Fruit fly (Drosophila melanogaster) whole organism, embryonic: ENCODE data around the gene CG32333.

Source experiments
- Adf1 ChIP-seq: fragments of 200-800 bp; sonication (Bioruptor generic); IDR thresholded peaks from 2 replicates; pipeline ENCODE4 v1.3.6; 2022; ENCODE audit warnings: missing biosample characterization, missing genetic modification characterization
- Aef1 ChIP-seq: fragments of 200-800 bp; sonication (Bioruptor generic); IDR thresholded peaks from 3 replicates; pipeline ENCODE4 v1.3.6; 2022; ENCODE audit warnings: missing biosample characterization, missing genetic modification characterization
- Bgb ChIP-seq: fragments of 200-800 bp; sonication (Bioruptor generic); IDR thresholded peaks from 2 replicates; pipeline ENCODE4 v1.3.6; 2022; ENCODE audit warnings: missing biosample characterization, missing genetic modification characterization; ENCODE audit not compliant: partially characterized antibody
- CG10979 ChIP-seq: fragments of 200-800 bp; sonication (Bioruptor generic); optimal IDR thresholded peaks from 2 replicates; lab custom pipeline; 2018; ENCODE audit warnings: missing biosample characterization, mild to moderate bottlenecking, missing genetic modification characterization, moderate library complexity
- CG14014 ChIP-seq: fragments of 200-800 bp; sonication (Bioruptor generic); IDR thresholded peaks from 2 replicates; pipeline ENCODE4 v1.3.6; 2022; ENCODE audit warnings: missing biosample characterization, missing genetic modification characterization
- CG14050 ChIP-seq: fragments of 200-800 bp; sonication (Bioruptor generic); IDR thresholded peaks from 3 replicates; pipeline ENCODE4 v1.3.6; 2022; ENCODE audit warnings: missing biosample characterization, missing genetic modification characterization
- CG1647 ChIP-seq: fragments of 200-800 bp; sonication (Bioruptor generic); optimal IDR thresholded peaks from 3 replicates; lab custom pipeline; 2016; ENCODE audit warnings: missing biosample characterization, missing genetic modification characterization
- CG17361 ChIP-seq: fragments of 200-800 bp; sonication (Bioruptor generic); IDR thresholded peaks from 3 replicates; pipeline ENCODE4 v1.3.6; 2022; ENCODE audit warnings: missing biosample characterization, missing genetic modification characterization
- CG17385 ChIP-seq: fragments of 200-800 bp; sonication (Bioruptor generic); optimal IDR thresholded peaks from 3 replicates; lab custom pipeline; 2018; ENCODE audit warnings: missing biosample characterization, mild to moderate bottlenecking, missing genetic modification characterization
- CG1832 ChIP-seq: fragments of 200-800 bp; sonication (Bioruptor generic); optimal IDR thresholded peaks from 2 replicates; lab custom pipeline; 2017; ENCODE audit warnings: missing biosample characterization, mild to moderate bottlenecking, missing genetic modification characterization, inconsistent platforms
- CG18599 ChIP-seq: fragments of 200-800 bp; sonication (Bioruptor generic); optimal IDR thresholded peaks from 3 replicates; lab custom pipeline; 2017; ENCODE audit warnings: missing biosample characterization, missing genetic modification characterization, mild to moderate bottlenecking, moderate library complexity, missing genetic modification reagents
- CG2712 ChIP-seq: fragments of 200-800 bp; optimal IDR thresholded peaks from 3 replicates; lab custom pipeline; 2019; ENCODE audit warnings: missing biosample characterization, mild to moderate bottlenecking, missing genetic modification characterization, moderate library complexity
- CG32772 ChIP-seq: fragments of 200-800 bp; sonication (Bioruptor generic); IDR thresholded peaks from 2 replicates; pipeline ENCODE4 v1.3.6; 2022; ENCODE audit warnings: missing biosample characterization, missing genetic modification characterization
- CG4404 ChIP-seq: fragments of 200-800 bp; sonication (Bioruptor generic); IDR thresholded peaks from 2 replicates; pipeline ENCODE4 v1.3.6; 2022; ENCODE audit warnings: missing biosample characterization, missing genetic modification characterization
- CG6254 ChIP-seq: fragments of 200-800 bp; sonication (Bioruptor generic); optimal IDR thresholded peaks from 3 replicates; lab custom pipeline; 2017; ENCODE audit warnings: mild to moderate bottlenecking, missing biosample characterization, missing genetic modification reagents, missing genetic modification characterization
- CG9817 ChIP-seq: fragments of 200-800 bp; sonication (Bioruptor generic); optimal IDR thresholded peaks from 2 replicates; lab custom pipeline; 2018; ENCODE audit warnings: missing biosample characterization, mild to moderate bottlenecking, missing genetic modification characterization, moderate library complexity
- Dip3 ChIP-seq: fragments of 200-800 bp; sonication (Bioruptor generic); optimal IDR thresholded peaks from 3 replicates; lab custom pipeline; 2016; ENCODE audit warnings: missing biosample characterization, missing genetic modification characterization
- Fer3 ChIP-seq: fragments of 200-800 bp; sonication (Bioruptor generic); optimal IDR thresholded peaks from 2 replicates; lab custom pipeline; 2018; ENCODE audit warnings: missing biosample characterization, mild to moderate bottlenecking, missing genetic modification characterization, moderate library complexity
- Hmr ChIP-seq: fragments of 200-800 bp; sonication (Bioruptor generic); optimal IDR thresholded peaks from 3 replicates; lab custom pipeline; 2017; ENCODE audit warnings: mild to moderate bottlenecking, missing biosample characterization, missing genetic modification reagents, missing genetic modification characterization
- Hr39 ChIP-seq: fragments of >200 bp; optimal IDR thresholded peaks from 2 replicates; lab custom pipeline; 2017
- Meics ChIP-seq: fragments of 200-800 bp; sonication (Bioruptor generic); optimal IDR thresholded peaks from 2 replicates; lab custom pipeline; 2017; ENCODE audit warnings: missing biosample characterization, mild to moderate bottlenecking, missing genetic modification characterization
- Myb ChIP-seq: fragments of 200-800 bp; sonication (Bioruptor generic); optimal IDR thresholded peaks from 2 replicates; lab custom pipeline; 2016; ENCODE audit warnings: missing biosample characterization, missing genetic modification characterization
- Nf-YB ChIP-seq: fragments of 200-800 bp; sonication (Bioruptor generic); optimal IDR thresholded peaks from 3 replicates; lab custom pipeline; 2019; ENCODE audit warnings: missing biosample characterization, mild to moderate bottlenecking, missing genetic modification characterization, moderate library complexity
- Ptx1 ChIP-seq: fragments of 200-800 bp; sonication (Bioruptor generic); IDR thresholded peaks from 2 replicates; pipeline ENCODE4 v1.3.6; 2022; ENCODE audit warnings: missing biosample characterization, missing genetic modification characterization
- Sin3A ChIP-seq: fragments of >200 bp; optimal IDR thresholded peaks from 2 replicates; lab custom pipeline; 2018
- Sox100B ChIP-seq: fragments of 200-800 bp; sonication (Bioruptor generic); optimal IDR thresholded peaks from 3 replicates; lab custom pipeline; 2018; ENCODE audit warnings: missing biosample characterization, mild to moderate bottlenecking, missing genetic modification characterization
- Spps ChIP-seq: fragments of 200-800 bp; sonication (Bioruptor generic); optimal IDR thresholded peaks from 2 replicates; lab custom pipeline; 2018; ENCODE audit warnings: missing biosample characterization, mild to moderate bottlenecking, missing genetic modification characterization
- ab ChIP-seq: fragments of 200-800 bp; sonication (Bioruptor generic); optimal IDR thresholded peaks from 2 replicates; lab custom pipeline; 2016; ENCODE audit warnings: missing biosample characterization, missing genetic modification characterization
- br ChIP-seq: fragments of >200 bp; optimal IDR thresholded peaks from 2 replicates; lab custom pipeline; 2017
- dysf ChIP-seq: fragments of 200-800 bp; sonication (Bioruptor generic); IDR thresholded peaks from 3 replicates; pipeline ENCODE4 v1.3.6; 2022; ENCODE audit warnings: missing biosample characterization, missing genetic modification characterization
- emc ChIP-seq: fragments of 200-800 bp; sonication (Bioruptor generic); optimal IDR thresholded peaks from 2 replicates; lab custom pipeline; 2016; ENCODE audit warnings: missing biosample characterization, missing genetic modification characterization
- fd96Cb ChIP-seq: fragments of 200-800 bp; sonication (Bioruptor generic); optimal IDR thresholded peaks from 2 replicates; lab custom pipeline; 2018; ENCODE audit warnings: missing biosample characterization, mild to moderate bottlenecking, missing genetic modification characterization, moderate library complexity
- gt ChIP-seq: fragments of 200-800 bp; sonication (Bioruptor generic); IDR thresholded peaks from 2 replicates; pipeline ENCODE4 v1.3.6; 2022; ENCODE audit warnings: missing biosample characterization, missing genetic modification characterization
- lab ChIP-seq: fragments of 200-800 bp; sonication (Bioruptor generic); optimal IDR thresholded peaks from 3 replicates; lab custom pipeline; 2017; ENCODE audit warnings: missing biosample characterization, missing genetic modification characterization, mild to moderate bottlenecking, moderate library complexity, missing genetic modification reagents
- phol ChIP-seq: fragments of 200-800 bp; sonication (Bioruptor generic); optimal IDR thresholded peaks from 3 replicates; lab custom pipeline; 2018; ENCODE audit warnings: missing biosample characterization, mild to moderate bottlenecking, missing genetic modification characterization, moderate library complexity
- pros ChIP-seq: fragments of 200-800 bp; sonication (Bioruptor generic); optimal IDR thresholded peaks from 3 replicates; lab custom pipeline; 2019; ENCODE audit warnings: missing biosample characterization, mild to moderate bottlenecking, missing genetic modification characterization, moderate library complexity
- schlank ChIP-seq: fragments of 200-800 bp; sonication (Bioruptor generic); optimal IDR thresholded peaks from 2 replicates; lab custom pipeline; 2018; ENCODE audit warnings: missing biosample characterization, mild to moderate bottlenecking, missing genetic modification characterization
- sim ChIP-seq: fragments of 200-800 bp; sonication (Bioruptor generic); IDR thresholded peaks from 2 replicates; pipeline ENCODE4 v1.3.6; 2022; ENCODE audit warnings: missing biosample characterization, missing genetic modification characterization
- slp2 ChIP-seq: fragments of 200-800 bp; sonication (Bioruptor generic); optimal IDR thresholded peaks from 2 replicates; lab custom pipeline; 2016; ENCODE audit warnings: missing biosample characterization, missing genetic modification characterization
- ssp ChIP-seq: fragments of 200-800 bp; sonication (Bioruptor generic); IDR thresholded peaks from 2 replicates; pipeline ENCODE4 v1.3.6; 2022; ENCODE audit warnings: missing biosample characterization, missing genetic modification characterization
- stwl ChIP-seq: fragments of 200-800 bp; sonication (Bioruptor generic); optimal IDR thresholded peaks from 3 replicates; lab custom pipeline; 2018; ENCODE audit warnings: missing biosample characterization, mild to moderate bottlenecking, missing genetic modification characterization, moderate library complexity
- trem ChIP-seq: fragments of 200-800 bp; optimal IDR thresholded peaks from 3 replicates; lab custom pipeline; 2019; ENCODE audit warnings: missing biosample characterization, mild to moderate bottlenecking, missing genetic modification characterization, moderate library complexity
- zf30C ChIP-seq: fragments of 200-800 bp; sonication (Bioruptor generic); optimal IDR thresholded peaks from 3 replicates; lab custom pipeline; 2018; ENCODE audit warnings: missing biosample characterization, mild to moderate bottlenecking, missing genetic modification characterization

Gene CG32333

dm6 chr3L:1313039-1313766, 37.4 kb downstream of the CG32333 start, which contains the start of the genes sturkopf and Herc4 (continued):
- TF ChIP-seq ssp (GFP tag; lab: Robert Waterston, UW), result 0 out of 2 replicates have a peak, but pooled peaks have one; percentile 16
- peak; percentile 42 for TF ChIP-seq CG14014 (GFP tag; lab: Robert Waterston, UW)
- TF ChIP-seq CG17361 (GFP tag; lab: Robert Waterston, UW), result peak; percentile 94
- TF ChIP-seq sim (GFP tag; lab: Robert Waterston, UW), result no peak
- TF ChIP-seq Hmr (GFP tag; lab: Kevin White, UChicago), result peak; percentile 84
- TF ChIP-seq CG4404 (GFP tag; lab: Robert Waterston, UW), result no peak
- TF ChIP-seq stwl (tag; lab: Kevin White, UChicago), result peak; percentile 65
- TF ChIP-seq Meics (GFP tag; lab: Kevin White, UChicago), result peak; percentile 79
- no peak for TF ChIP-seq br (lab: Kevin White, UChicago)
- peak; percentile 68 for TF ChIP-seq CG17385
- TF ChIP-seq CG2712 (tag; lab: Kevin White, UChicago), result peak; percentile 73
- TF ChIP-seq Spps, result no peak
- TF ChIP-seq Fer3 (tag; lab: Kevin White, UChicago), result peak; percentile 41
- TF ChIP-seq gt (GFP tag; lab: Robert Waterston, UW), result no peak
- peak; percentile 49 for TF ChIP-seq Nf-YB (GFP tag; lab: Kevin White, UChicago)
- no peak; the same call in 1 of the 2 replicates for TF ChIP-seq Adf1
- peak; percentile 2 for TF ChIP-seq pros
- peak; percentile 87 for TF ChIP-seq CG9817 (tag; lab: Kevin White, UChicago)
- TF ChIP-seq CG32772, result no peak; the same call in 1 of the 2 replicates
- TF ChIP-seq slp2 (GFP tag; lab: Kevin White, UChicago), result peak; percentile 77
- peak; percentile 57 for TF ChIP-seq Ptx1 (GFP tag; lab: Robert Waterston, UW)
- TF ChIP-seq lab, result no peak
- TF ChIP-seq ab (GFP tag; lab: Kevin White, UChicago), result peak; percentile 56
- peak; percentile 29 for TF ChIP-seq CG1647
- no peak for TF ChIP-seq CG1832 (GFP tag; lab: Kevin White, UChicago)
- TF ChIP-seq CG10979 (tag; lab: Kevin White, UChicago), result peak; percentile 40
- TF ChIP-seq Aef1, result peak; percentile 65
- TF ChIP-seq CG18599 (GFP tag; lab: Kevin White, UChicago), result peak; percentile 69
- TF ChIP-seq fd96Cb (tag; lab: Kevin White, UChicago), result peak; percentile 8
- TF ChIP-seq emc (GFP tag; lab: Kevin White, UChicago), result no peak
- no peak for TF ChIP-seq Hr39
- TF ChIP-seq Myb (GFP tag; lab: Kevin White, UChicago), result peak; percentile 83
- TF ChIP-seq dysf, result peak; percentile 61; the same call in 1 of the 3 replicates
- no peak for TF ChIP-seq Sox100B (GFP tag; lab: Kevin White, UChicago)
- TF ChIP-seq CG14050 (GFP tag; lab: Robert Waterston, UW), result no peak
- TF ChIP-seq zf30C, result no peak
- peak; percentile 67 for TF ChIP-seq schlank (tag; lab: Kevin White, UChicago)
- TF ChIP-seq trem, result peak; percentile 98
- TF ChIP-seq phol (tag; lab: Kevin White, UChicago), result peak; percentile 69
- TF ChIP-seq Bgb (GFP tag; lab: Robert Waterston, UW), result no peak
- TF ChIP-seq CG6254 (GFP tag; lab: Kevin White, UChicago), result peak; percentile 7
- TF ChIP-seq Dip3 (GFP tag; lab: Kevin White, UChicago), result peak; percentile 74
- peak; percentile 5 for TF ChIP-seq Sin3A (lab: Kevin White, UChicago)
